Worm (Caenorhabditis elegans) whole organism, L1 larva: ENCODE data around the gene C04E12.2.

Experiments used
- dpl-1 ChIP-seq, 3 experiments: fragments of 150-350 bp in 2 of 3; sonication (generic microtip) in 1 of 3; optimal IDR thresholded peaks; 2 replicates each; lab custom pipeline; 2014 to 2017; ENCODE audit warnings: missing biosample characterization in 3 of 3, missing genetic modification characterization in 3 of 3, missing genetic modification reagents in 3 of 3
- isw-1 ChIP-seq: fragments of 200-800 bp; sonication (Bioruptor generic); IDR thresholded peaks from 2 replicates; pipeline ENCODE4 v1.3.6; 2022; ENCODE audit warnings: missing genetic modification characterization, missing compliant biosample characterization

- no peak for TF ChIP-seq isw-1 (GFP tag; lab: Robert Waterston, UW)
- TF ChIP-seq dpl-1 (GFP tag; optimal IDR thresholded peaks at IDR 0.05; lab: Kevin White, UChicago) = no peak
Observed at ce11 chrV:3394065-3394464, 26.2 kb downstream of the C04E12.2 start.
